Worm (Caenorhabditis elegans) whole organism, mixed stage, embryonic: ENCODE data around the gene larp-1.
"Not testable (repeated sequence)": the region's sequence is repeated elsewhere in the genome, so short reads cannot be mapped to it uniquely, and the experiment has no call there.

Source experiments
- M03D4.4 ChIP-seq: sonication (generic microtip); optimal IDR thresholded peaks from 2 replicates; lab custom pipeline; 2017; ENCODE audit warnings: mild to moderate bottlenecking, missing genetic modification characterization, missing compliant biosample characterization
- blmp-1 ChIP-seq: fragments of 150-350 bp; optimal IDR thresholded peaks from 2 replicates; lab custom pipeline; 2014; ENCODE audit warnings: missing biosample characterization, missing genetic modification characterization
- ceh-39 ChIP-seq: fragments of 150-350 bp; optimal IDR thresholded peaks from 2 replicates; lab custom pipeline; 2014; ENCODE audit warnings: missing biosample characterization, missing genetic modification characterization
- ceh-43 ChIP-seq: fragments of 200-800 bp; sonication (Bioruptor generic); optimal IDR thresholded peaks from 2 replicates; lab custom pipeline; 2018; ENCODE audit warnings: mild to moderate bottlenecking, missing genetic modification characterization, moderate library complexity, missing compliant biosample characterization
- ceh-83 ChIP-seq: fragments of 200-800 bp; sonication (Bioruptor generic); optimal IDR thresholded peaks from 2 replicates; lab custom pipeline; 2018; ENCODE audit warnings: mild to moderate bottlenecking, missing genetic modification characterization, missing compliant biosample characterization
- ces-1 ChIP-seq: fragments of 150-350 bp; optimal IDR thresholded peaks from 2 replicates; lab custom pipeline; 2014; ENCODE audit warnings: missing biosample characterization, missing genetic modification reagents, missing genetic modification characterization
- cnd-1 ChIP-seq: fragments of 200-800 bp; sonication (Bioruptor generic); optimal IDR thresholded peaks from 2 replicates; lab custom pipeline; 2018; ENCODE audit warnings: mild to moderate bottlenecking, missing genetic modification characterization, missing compliant biosample characterization
- drap-1 ChIP-seq: fragments of 200-800 bp; sonication (Bioruptor generic); optimal IDR thresholded peaks from 3 replicates; lab custom pipeline; 2018; ENCODE audit warnings: mild to moderate bottlenecking, missing genetic modification characterization, missing compliant biosample characterization
- elt-1 ChIP-seq: sonication (generic microtip); optimal IDR thresholded peaks from 2 replicates; lab custom pipeline; 2017; ENCODE audit warnings: missing genetic modification characterization, mild to moderate bottlenecking, missing compliant biosample characterization, antibody characterized with exemption, moderate library complexity, borderline replicate concordance; ENCODE audit not compliant: insufficient read depth
- flh-1 ChIP-seq: fragments of 200-800 bp; sonication (Bioruptor generic); optimal IDR thresholded peaks from 2 replicates; lab custom pipeline; 2018; ENCODE audit warnings: mild to moderate bottlenecking, missing genetic modification characterization, moderate library complexity, missing compliant biosample characterization
- ham-2 ChIP-seq: fragments of 200-800 bp; sonication (Bioruptor generic); optimal IDR thresholded peaks from 2 replicates; lab custom pipeline; 2018; ENCODE audit warnings: mild to moderate bottlenecking, missing genetic modification characterization, missing compliant biosample characterization
- hlh-1 ChIP-seq: fragments of 150-350 bp; optimal IDR thresholded peaks from 2 replicates; lab custom pipeline; 2014; ENCODE audit warnings: missing biosample characterization, missing genetic modification reagents, missing genetic modification characterization
- lin-13 ChIP-seq: fragments of 150-350 bp; optimal IDR thresholded peaks from 2 replicates; lab custom pipeline; 2014; ENCODE audit warnings: missing biosample characterization, missing genetic modification characterization
- lsy-2 ChIP-seq: fragments of 150-350 bp; optimal IDR thresholded peaks from 2 replicates; lab custom pipeline; 2014; ENCODE audit warnings: missing biosample characterization, missing genetic modification characterization
- mab-5 ChIP-seq: fragments of 150-350 bp; optimal IDR thresholded peaks from 2 replicates; lab custom pipeline; 2014; ENCODE audit warnings: missing biosample characterization, missing genetic modification characterization
- mep-1 ChIP-seq: fragments of 150-350 bp; optimal IDR thresholded peaks from 2 replicates; lab custom pipeline; 2017; ENCODE audit warnings: missing biosample characterization, missing genetic modification reagents, missing genetic modification characterization, inconsistent platforms
- mls-2 ChIP-seq: sonication (generic microtip); optimal IDR thresholded peaks from 2 replicates; lab custom pipeline; 2016; ENCODE audit warnings: mild to moderate bottlenecking, missing genetic modification characterization, moderate library complexity, missing compliant biosample characterization
- nhr-12 ChIP-seq: fragments of 150-350 bp; optimal IDR thresholded peaks from 2 replicates; lab custom pipeline; 2014; ENCODE audit warnings: missing biosample characterization, missing genetic modification characterization
- nhr-2 ChIP-seq: fragments of 150-350 bp; optimal IDR thresholded peaks from 2 replicates; lab custom pipeline; 2014; ENCODE audit warnings: missing biosample characterization, missing genetic modification characterization
- nhr-28 ChIP-seq: fragments of 150-350 bp; optimal IDR thresholded peaks from 2 replicates; lab custom pipeline; 2014; ENCODE audit warnings: missing biosample characterization, missing genetic modification characterization
- nhr-76 ChIP-seq: sonication (generic microtip); optimal IDR thresholded peaks from 2 replicates; lab custom pipeline; 2017; ENCODE audit warnings: missing biosample characterization, missing genetic modification characterization
- pha-4 ChIP-seq: fragments of 150-350 bp; optimal IDR thresholded peaks from 2 replicates; lab custom pipeline; 2018; ENCODE audit warnings: missing biosample characterization, missing genetic modification reagents, missing genetic modification characterization
- sem-2 ChIP-seq: fragments of 200-800 bp; sonication (Bioruptor generic); optimal IDR thresholded peaks from 2 replicates; lab custom pipeline; 2018; ENCODE audit warnings: mild to moderate bottlenecking, missing genetic modification characterization, missing compliant biosample characterization
- snpc-4 ChIP-seq: fragments of 150-350 bp; optimal IDR thresholded peaks from 2 replicates; lab custom pipeline; 2014; ENCODE audit warnings: missing biosample characterization, missing genetic modification characterization
- tbx-8 ChIP-seq: fragments of 200-800 bp; sonication (Bioruptor generic); optimal IDR thresholded peaks from 2 replicates; lab custom pipeline; 2018; ENCODE audit warnings: mild to moderate bottlenecking, missing genetic modification characterization, moderate library complexity, missing compliant biosample characterization
- unc-120 ChIP-seq: sonication (generic microtip); optimal IDR thresholded peaks from 2 replicates; lab custom pipeline; 2017; ENCODE audit warnings: missing genetic modification characterization, missing compliant biosample characterization; ENCODE audit not compliant: poor library complexity, severe bottlenecking
- unc-39 ChIP-seq: fragments of 150-350 bp; optimal IDR thresholded peaks from 2 replicates; lab custom pipeline; 2014; ENCODE audit warnings: missing biosample characterization, missing genetic modification characterization
- unc-62 ChIP-seq: fragments of 150-350 bp; optimal IDR thresholded peaks from 2 replicates; lab custom pipeline; 2014; ENCODE audit warnings: missing biosample characterization, missing genetic modification reagents, missing genetic modification characterization
- ztf-11 ChIP-seq: fragments of 150-350 bp; optimal IDR thresholded peaks from 2 replicates; lab custom pipeline; 2014; ENCODE audit warnings: missing biosample characterization, missing genetic modification characterization

Gene larp-1

ce11 chrIII:5017550-5017949, at the start of gene larp-1:
TSS of gene larp-1 (minus strand) at chrIII:5017650.
- no peak for TF ChIP-seq ztf-11 (tag; lab: Kevin White, UChicago)
- TF ChIP-seq ham-2 (GFP tag; lab: Kevin White, UChicago) = no peak
- TF ChIP-seq nhr-28 = no peak
- TF ChIP-seq flh-1 = no peak
- TF ChIP-seq ceh-83 = no peak
- no peak for TF ChIP-seq sem-2 (GFP tag; lab: Kevin White, UChicago)

ce11 chrIII:5062406-5062805, 45.0 kb upstream of the larp-1 start, which contains the start of gene C45G9.4:
TSS of gene C45G9.4 (plus strand) at chrIII:5062706.
- TF ChIP-seq pha-4 (tag; lab: Kevin White, UChicago); ces-1; nhr-2: not testable (repeated sequence)

ce11 chrIII:5061798-5062197, 44.3 kb upstream of the larp-1 start, which contains the start of gene C45G9.10:
TSS of gene C45G9.10 (minus strand) at chrIII:5061898.
- no peak for TF ChIP-seq lin-13 (tag; lab: Kevin White, UChicago)
- TF ChIP-seq mls-2 (tag; lab: Kevin White, UChicago) = no peak
- TF ChIP-seq unc-120 (tag; lab: Kevin White, UChicago) = no peak
- no peak for TF ChIP-seq unc-62 (GFP tag; lab: Kevin White, UChicago)
- no peak for TF ChIP-seq nhr-28
- no peak for TF ChIP-seq elt-1 (tag; lab: Kevin White, UChicago)
- TF ChIP-seq sem-2 (GFP tag; lab: Kevin White, UChicago) = no peak
- no peak for TF ChIP-seq ceh-39 (tag; lab: Kevin White, UChicago)

- not testable (repeated sequence) for TF ChIP-seq ces-1, nhr-12, flh-1
Measured at ce11 chrIII:5055709-5056108, 38.3 kb upstream of the larp-1 start, which contains the start of gene C45G9.9. TSS of gene C45G9.9 (minus strand) at chrIII:5055809.

- TF ChIP-seq ceh-83 (no peak), lsy-2 (tag; lab: Kevin White, UChicago) (no peak), sem-2 (GFP tag; lab: Kevin White, UChicago) (no peak), ceh-43 (GFP tag; lab: Kevin White, UChicago) (no peak), mep-1 (tag; lab: Kevin White, UChicago) (no peak), nhr-2 (no peak), ztf-11 (tag; lab: Kevin White, UChicago) (no peak), ces-1 (no peak), pha-4 (tag; lab: Kevin White, UChicago) (no peak), ceh-39 (tag; lab: Kevin White, UChicago) (no peak), nhr-12 (no peak), drap-1 (no peak), M03D4.4 (tag; lab: Kevin White, UChicago) (no peak), flh-1 (no peak), nhr-28 (no peak), ham-2 (GFP tag; lab: Kevin White, UChicago) (no peak), unc-120 (tag; lab: Kevin White, UChicago) (no peak), elt-1 (tag; lab: Kevin White, UChicago) (no peak), nhr-76 (tag; lab: Kevin White, UChicago) (no peak)
Measured at ce11 chrIII:5053541-5053940, 36.1 kb upstream of the larp-1 start, which contains the start of gene C45G9.8. TSS of gene C45G9.8 (minus strand) at chrIII:5053641.

- TF ChIP-seq mab-5 (tag; lab: Kevin White, UChicago) (no peak), mls-2 (tag; lab: Kevin White, UChicago) (no peak), hlh-1 (tag; lab: Kevin White, UChicago) (no peak), ces-1 (no peak), unc-120 (tag; lab: Kevin White, UChicago) (no peak), pha-4 (tag; lab: Kevin White, UChicago) (no peak), drap-1 (no peak), lsy-2 (tag; lab: Kevin White, UChicago) (no peak), nhr-28 (no peak), unc-39 (tag; lab: Kevin White, UChicago) (no peak), tbx-8 (no peak), ham-2 (GFP tag; lab: Kevin White, UChicago) (no peak), unc-62 (GFP tag; lab: Kevin White, UChicago) (no peak), snpc-4 (tag; lab: Kevin White, UChicago) (no peak), blmp-1 (tag; lab: Kevin White, UChicago) (no peak), cnd-1 (tag; lab: Kevin White, UChicago) (no peak), M03D4.4 (tag; lab: Kevin White, UChicago) (no peak), flh-1 (no peak), lin-13 (tag; lab: Kevin White, UChicago) (no peak)
Measured at ce11 chrIII:5051949-5052348, 34.5 kb upstream of the larp-1 start, which contains the start of gene C45G9.15. TSS of gene C45G9.15 (minus strand) at chrIII:5052049.
